Fruit fly (Drosophila melanogaster) whole organism: ENCODE measurements around the gene CG5577.
"Not testable (repeated sequence)": the region's sequence is repeated elsewhere in the genome, so short reads cannot be mapped to it uniquely, and the experiment has no call there.

Experiments used
- Dll ChIP-seq: fragments of >200 bp; optimal IDR thresholded peaks from 2 replicates; lab custom pipeline; 2017
- EcR ChIP-seq, 2 experiments: fragments of >200 bp; optimal IDR thresholded peaks; 2 replicates each; lab custom pipeline; 2017; ENCODE audit warnings: missing biosample characterization in 2 of 2, missing genetic modification characterization in 2 of 2, missing genetic modification reagents in 2 of 2
- psq ChIP-seq: fragments of >200 bp; optimal IDR thresholded peaks from 2 replicates; lab custom pipeline; 2017

DNA sequence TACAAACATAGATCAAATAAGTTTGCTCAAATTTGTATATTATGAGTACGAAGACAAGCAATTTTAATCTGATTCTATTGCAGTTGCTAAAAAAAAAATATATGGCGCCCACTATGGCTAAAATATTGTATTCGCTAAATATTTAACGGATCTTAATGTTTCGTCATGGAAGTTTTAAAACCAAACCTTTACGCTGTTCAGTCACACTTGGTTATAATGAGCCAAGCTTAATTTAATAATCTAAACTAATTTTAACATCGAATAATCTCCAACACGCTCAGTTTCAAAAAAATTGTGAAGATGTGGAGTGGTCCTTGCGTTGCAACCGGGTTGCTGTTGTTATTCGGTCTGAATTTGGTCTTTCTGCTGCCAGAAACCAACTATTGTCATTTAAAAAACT lies 16.9 kb upstream of the CG5577 start, which contains the start of gene CG34002:
- not testable (repeated sequence) for TF ChIP-seq EcR (GFP tag; optimal IDR thresholded peaks at IDR 0.05; lab: Kevin White, UChicago); psq (lab: Kevin White, UChicago); Dll (lab: Kevin White, UChicago)
